Fruit fly (Drosophila melanogaster): ENCODE results near the gene rost.

DNA sequence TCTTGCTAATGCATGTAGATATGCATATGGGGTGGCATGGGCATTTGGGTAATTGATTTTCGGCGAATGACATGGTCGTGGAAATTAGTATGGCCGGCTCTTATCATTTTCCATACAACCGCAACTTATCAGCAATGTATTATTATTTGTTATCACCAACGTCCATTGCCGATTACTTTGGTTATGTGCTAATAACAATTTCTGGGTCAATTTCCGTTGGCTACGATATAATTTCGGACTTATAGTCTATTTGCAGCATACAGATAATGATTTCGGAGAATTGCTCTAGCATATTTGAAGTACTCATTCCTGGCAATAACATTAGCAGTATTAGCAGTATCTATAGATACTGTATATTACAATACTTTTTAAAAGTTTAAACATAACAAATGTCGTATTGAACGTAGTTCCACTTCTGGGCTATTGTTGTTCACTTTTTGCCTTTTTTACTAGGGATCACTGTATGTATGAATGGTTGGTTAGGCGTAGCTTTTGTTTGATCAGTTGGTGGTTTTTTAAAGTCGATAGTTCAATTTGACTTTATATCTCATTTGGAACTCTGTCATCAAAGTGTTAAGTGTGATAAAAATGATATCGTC lies 42.5 kb downstream of the rost start, which contains the start of gene CG46397:
- TF ChIP-seq CTCF (optimal IDR thresholded peaks at IDR 0.05) (no peak), CG8478 (optimal IDR thresholded peaks at IDR 0.05) (no peak)
